Worm (Caenorhabditis elegans) whole organism, late embryonic: ENCODE data around the gene unc-47.

Experiments
- C08G9.2 ChIP-seq: sonication (generic microtip); optimal IDR thresholded peaks from 2 replicates; lab custom pipeline; 2016; ENCODE audit warnings: mild to moderate bottlenecking, missing genetic modification characterization, moderate library complexity, missing compliant biosample characterization
- F13H6.1 ChIP-seq: sonication (generic microtip); optimal IDR thresholded peaks from 2 replicates; lab custom pipeline; 2016; ENCODE audit warnings: missing genetic modification characterization, missing compliant biosample characterization
- K09A11.1 ChIP-seq: sonication (generic microtip); optimal IDR thresholded peaks from 2 replicates; lab custom pipeline; 2017; ENCODE audit warnings: antibody characterized with exemption, mild to moderate bottlenecking, missing genetic modification characterization, missing compliant biosample characterization; ENCODE audit not compliant: insufficient read depth
- T23F11.4 ChIP-seq: fragments of 200-800 bp; sonication (Bioruptor generic); optimal IDR thresholded peaks from 2 replicates; lab custom pipeline; 2018; ENCODE audit warnings: mild to moderate bottlenecking, missing genetic modification characterization, missing compliant biosample characterization
- ahr-1 ChIP-seq: sonication (generic microtip); optimal IDR thresholded peaks from 2 replicates; lab custom pipeline; 2016; ENCODE audit warnings: missing genetic modification characterization, missing compliant biosample characterization
- ama-1 ChIP-seq: fragments of 150-350 bp; optimal IDR thresholded peaks from 2 replicates; lab custom pipeline; 2014
- ceh-14 ChIP-seq: sonication (generic microtip); optimal IDR thresholded peaks from 2 replicates; lab custom pipeline; 2016; ENCODE audit warnings: missing genotype, missing genetic modification characterization, missing compliant biosample characterization
- ceh-18 ChIP-seq: sonication (generic microtip); optimal IDR thresholded peaks from 2 replicates; lab custom pipeline; 2016; ENCODE audit warnings: missing genetic modification characterization, missing compliant biosample characterization
- ceh-19 ChIP-seq: fragments of 200-800 bp; sonication (Bioruptor generic); optimal IDR thresholded peaks from 2 replicates; lab custom pipeline; 2018; ENCODE audit warnings: mild to moderate bottlenecking, missing genetic modification characterization, missing compliant biosample characterization
- ceh-2 ChIP-seq: sonication (generic microtip); optimal IDR thresholded peaks from 2 replicates; lab custom pipeline; 2016; ENCODE audit warnings: missing genotype, missing genetic modification characterization, missing compliant biosample characterization
- ceh-22 ChIP-seq: sonication (generic microtip); optimal IDR thresholded peaks from 2 replicates; lab custom pipeline; 2017; ENCODE audit warnings: missing biosample characterization, missing genetic modification characterization
- ceh-24 ChIP-seq: sonication (generic microtip); optimal IDR thresholded peaks from 2 replicates; lab custom pipeline; 2016; ENCODE audit warnings: mild to moderate bottlenecking, missing genetic modification characterization, missing compliant biosample characterization
- ceh-31 ChIP-seq: sonication (generic microtip); optimal IDR thresholded peaks from 2 replicates; lab custom pipeline; 2016; ENCODE audit warnings: missing genetic modification characterization, missing compliant biosample characterization
- ceh-34 ChIP-seq: sonication (generic microtip); optimal IDR thresholded peaks from 2 replicates; lab custom pipeline; 2016; ENCODE audit warnings: mild to moderate bottlenecking, missing genetic modification characterization, missing compliant biosample characterization
- ceh-45 ChIP-seq: fragments of 200-800 bp; sonication (Bioruptor generic); IDR thresholded peaks from 2 replicates; pipeline ENCODE4 v1.3.6; 2022; ENCODE audit warnings: missing genetic modification reagents, missing genetic modification characterization, missing compliant biosample characterization
- ceh-48 ChIP-seq: sonication (generic microtip); optimal IDR thresholded peaks from 2 replicates; lab custom pipeline; 2016; ENCODE audit warnings: missing genetic modification characterization, inconsistent platforms, missing compliant biosample characterization
- ceh-9 ChIP-seq: sonication (generic microtip); optimal IDR thresholded peaks from 2 replicates; lab custom pipeline; 2016; ENCODE audit warnings: mild to moderate bottlenecking, missing genetic modification characterization, inconsistent platforms, missing compliant biosample characterization
- che-1 ChIP-seq: sonication (generic microtip); optimal IDR thresholded peaks from 2 replicates; lab custom pipeline; 2016; ENCODE audit warnings: mild to moderate bottlenecking, missing genetic modification characterization, missing compliant biosample characterization
- dmd-4 ChIP-seq: sonication (generic microtip); optimal IDR thresholded peaks from 2 replicates; lab custom pipeline; 2016; ENCODE audit warnings: borderline replicate concordance, missing genetic modification characterization, missing compliant biosample characterization
- dve-1 ChIP-seq: sonication (generic microtip); optimal IDR thresholded peaks from 2 replicates; lab custom pipeline; 2017; ENCODE audit warnings: antibody characterized with exemption, mild to moderate bottlenecking, missing genetic modification characterization, missing compliant biosample characterization
- elt-2 ChIP-seq: sonication (generic microtip); optimal IDR thresholded peaks from 2 replicates; lab custom pipeline; 2016; ENCODE audit warnings: missing genetic modification reagents, missing genetic modification characterization, missing compliant biosample characterization
- ets-4 ChIP-seq: sonication (generic microtip); optimal IDR thresholded peaks from 2 replicates; lab custom pipeline; 2016; ENCODE audit warnings: missing genetic modification characterization, missing compliant biosample characterization
- eyg-1 ChIP-seq: sonication (generic microtip); optimal IDR thresholded peaks from 2 replicates; lab custom pipeline; 2016; ENCODE audit warnings: missing genotype, missing genetic modification characterization, missing compliant biosample characterization
- fax-1 ChIP-seq: sonication (generic microtip); optimal IDR thresholded peaks from 2 replicates; lab custom pipeline; 2016; ENCODE audit warnings: missing genotype, missing genetic modification characterization, missing compliant biosample characterization
- fkh-10 ChIP-seq: fragments of 150-350 bp; optimal IDR thresholded peaks from 2 replicates; lab custom pipeline; 2014; ENCODE audit warnings: missing biosample characterization, missing genetic modification reagents, missing genetic modification characterization
- fkh-6 ChIP-seq: sonication (generic microtip); optimal IDR thresholded peaks from 2 replicates; lab custom pipeline; 2016; ENCODE audit warnings: missing genetic modification characterization, missing compliant biosample characterization
- gmeb-2 ChIP-seq: sonication (generic microtip); optimal IDR thresholded peaks from 2 replicates; lab custom pipeline; 2016; ENCODE audit warnings: missing genetic modification characterization, inconsistent platforms, missing compliant biosample characterization
- hlh-13 ChIP-seq: fragments of 200-800 bp; sonication (Bioruptor generic); optimal IDR thresholded peaks from 2 replicates; lab custom pipeline; 2018; ENCODE audit warnings: mild to moderate bottlenecking, missing genetic modification characterization, missing compliant biosample characterization
- hlh-6 ChIP-seq: sonication (generic microtip); optimal IDR thresholded peaks from 2 replicates; lab custom pipeline; 2016; ENCODE audit warnings: missing genotype, missing genetic modification characterization, missing compliant biosample characterization
- hlh-8 ChIP-seq: sonication (generic microtip); optimal IDR thresholded peaks from 2 replicates; lab custom pipeline; 2016; ENCODE audit warnings: missing genotype, missing genetic modification characterization, missing compliant biosample characterization
- lim-6 ChIP-seq: sonication (generic microtip); optimal IDR thresholded peaks from 2 replicates; lab custom pipeline; 2016; ENCODE audit warnings: missing genetic modification characterization, missing compliant biosample characterization
- madf-2 ChIP-seq: sonication (generic microtip); optimal IDR thresholded peaks from 2 replicates; lab custom pipeline; 2017; ENCODE audit warnings: missing genetic modification characterization, missing compliant biosample characterization
- mec-3 ChIP-seq: sonication (generic microtip); optimal IDR thresholded peaks from 2 replicates; lab custom pipeline; 2016; ENCODE audit warnings: borderline replicate concordance, missing genetic modification characterization, missing compliant biosample characterization
- nfya-1 ChIP-seq: sonication (generic microtip); optimal IDR thresholded peaks from 2 replicates; lab custom pipeline; 2017; ENCODE audit warnings: missing genetic modification characterization, mild to moderate bottlenecking, missing compliant biosample characterization, antibody characterized with exemption, moderate library complexity
- nhr-11 ChIP-seq: fragments of 150-350 bp; optimal IDR thresholded peaks from 2 replicates; lab custom pipeline; 2014; ENCODE audit warnings: missing biosample characterization, missing genetic modification characterization
- nhr-232 ChIP-seq: sonication (generic microtip); optimal IDR thresholded peaks from 2 replicates; lab custom pipeline; 2016; ENCODE audit warnings: missing genetic modification characterization, missing compliant biosample characterization
- npax-4 ChIP-seq: sonication (generic microtip); optimal IDR thresholded peaks from 2 replicates; lab custom pipeline; 2016; ENCODE audit warnings: missing genetic modification characterization, missing compliant biosample characterization
- pha-2 ChIP-seq: sonication (generic microtip); optimal IDR thresholded peaks from 2 replicates; lab custom pipeline; 2017; ENCODE audit warnings: mild to moderate bottlenecking, missing genetic modification characterization, missing compliant biosample characterization
- pha-4 ChIP-seq: fragments of 150-350 bp; optimal IDR thresholded peaks from 2 replicates; lab custom pipeline; 2018; ENCODE audit warnings: missing biosample characterization, missing genetic modification reagents, missing genetic modification characterization
- pros-1 ChIP-seq: fragments of 150-350 bp; optimal IDR thresholded peaks from 2 replicates; lab custom pipeline; 2014; ENCODE audit warnings: missing biosample characterization, missing genetic modification reagents, missing genetic modification characterization
- rnt-1 ChIP-seq: sonication (generic microtip); optimal IDR thresholded peaks from 2 replicates; lab custom pipeline; 2016; ENCODE audit warnings: missing genetic modification characterization, missing compliant biosample characterization
- sdc-2 ChIP-seq: sonication (generic microtip); optimal IDR thresholded peaks from 2 replicates; lab custom pipeline; 2016; ENCODE audit warnings: missing genotype, missing genetic modification characterization, missing compliant biosample characterization
- syd-9 ChIP-seq: sonication (generic microtip); optimal IDR thresholded peaks from 2 replicates; lab custom pipeline; 2016; ENCODE audit warnings: mild to moderate bottlenecking, missing genetic modification characterization, moderate library complexity, missing compliant biosample characterization
- tbx-7 ChIP-seq: sonication (generic microtip); optimal IDR thresholded peaks from 2 replicates; lab custom pipeline; 2016; ENCODE audit warnings: missing genotype, missing genetic modification characterization, missing compliant biosample characterization
- ttx-3 ChIP-seq: sonication (generic microtip); optimal IDR thresholded peaks from 2 replicates; lab custom pipeline; 2016; ENCODE audit warnings: missing genetic modification reagents, missing genetic modification characterization, missing compliant biosample characterization
- unc-42 ChIP-seq: sonication (generic microtip); optimal IDR thresholded peaks from 2 replicates; lab custom pipeline; 2016; ENCODE audit warnings: missing genotype, missing genetic modification characterization, missing compliant biosample characterization
- unc-55 ChIP-seq: sonication (generic microtip); optimal IDR thresholded peaks from 2 replicates; lab custom pipeline; 2017; ENCODE audit warnings: missing biosample characterization, missing genetic modification reagents, missing genetic modification characterization
- unc-86 ChIP-seq: sonication (generic microtip); optimal IDR thresholded peaks from 2 replicates; lab custom pipeline; 2016; ENCODE audit warnings: missing genetic modification characterization, missing compliant biosample characterization
- zip-5 ChIP-seq: sonication (generic microtip); optimal IDR thresholded peaks from 2 replicates; lab custom pipeline; 2016; ENCODE audit warnings: missing genetic modification characterization, missing compliant biosample characterization

Gene unc-47

ce11 chrIII:10218587-10218986 lies 32.5 kb upstream of the unc-47 start, which contains the start of the genes rde-4 and cox-14:
Gene rde-4 (minus strand): TSS chrIII:10218646.
Gene cox-14 (plus strand): TSS chrIII:10218942.
- TF ChIP-seq pha-2 (tag; lab: Kevin White, UChicago), result no peak
- no peak for TF ChIP-seq sdc-2 (tag; lab: Kevin White, UChicago)
- no peak for TF ChIP-seq fax-1 (tag; lab: Kevin White, UChicago)
- no peak for TF ChIP-seq dve-1 (tag; lab: Kevin White, UChicago)
- no peak for TF ChIP-seq F13H6.1 (tag; lab: Kevin White, UChicago)
- TF ChIP-seq pros-1 (tag; lab: Kevin White, UChicago), result no peak
- peak; percentile 5 for TF ChIP-seq elt-2 (tag; lab: Kevin White, UChicago)
- TF ChIP-seq dmd-4 (tag; lab: Kevin White, UChicago), result no peak
- TF ChIP-seq hlh-13 (GFP tag; lab: Kevin White, UChicago), result no peak
- TF ChIP-seq ama-1, result no peak
- TF ChIP-seq unc-42 (tag; lab: Kevin White, UChicago), result peak; percentile 37
- TF ChIP-seq nfya-1, result peak; percentile 77
- no peak for TF ChIP-seq lim-6 (tag; lab: Kevin White, UChicago)
- peak; percentile 31 for TF ChIP-seq ceh-31 (tag; lab: Kevin White, UChicago)
- TF ChIP-seq eyg-1, result no peak

DNA sequence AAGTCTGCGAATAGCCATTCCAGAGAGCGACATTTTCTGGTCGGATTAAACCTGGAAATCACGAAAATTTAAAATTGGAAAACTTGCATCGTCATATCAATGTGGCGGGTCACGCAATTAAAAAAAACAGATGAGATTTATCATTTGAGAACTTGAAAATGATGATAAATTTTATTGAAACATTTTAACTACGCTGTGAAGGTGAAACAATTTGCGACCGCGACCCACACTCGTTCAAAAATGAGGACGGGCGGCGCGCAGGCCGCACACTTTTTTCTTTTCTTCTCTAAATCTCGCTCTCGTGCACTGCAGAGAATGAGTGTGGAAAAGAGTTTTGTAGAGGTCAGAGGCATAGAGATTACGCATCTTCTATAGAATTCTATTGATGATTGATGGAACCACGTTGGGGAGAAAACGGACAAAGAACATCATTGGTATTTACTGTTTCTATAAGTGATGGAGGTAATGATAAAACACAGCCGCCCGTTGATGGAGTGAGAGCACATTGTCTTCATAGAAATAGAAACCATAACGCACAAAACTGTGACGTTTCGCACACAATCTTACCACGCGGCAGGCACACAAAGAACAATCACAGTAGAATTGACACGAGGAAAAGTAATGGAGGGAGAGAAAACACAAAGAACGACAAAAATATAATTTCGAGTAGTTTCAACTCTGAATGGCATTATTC lies 30.7 kb upstream of the unc-47 start, which contains the start of gene cts-1:
cts-1 (minus strand) TSS at position 51 of the 694 bp plus-strand sequence.
- TF ChIP-seq T23F11.4 (GFP tag; lab: Kevin White, UChicago) (no peak), mec-3 (tag; lab: Kevin White, UChicago) (no peak), ceh-45 (GFP tag; lab: Robert Waterston, UW) (no peak), fkh-10 (GFP tag; lab: Kevin White, UChicago) (no peak), ceh-14 (tag; lab: Kevin White, UChicago) (no peak), hlh-8 (tag; lab: Kevin White, UChicago) (no peak), ceh-34 (no peak), hlh-13 (GFP tag; lab: Kevin White, UChicago) (no peak), hlh-6 (no peak), ets-4 (tag; lab: Kevin White, UChicago) (no peak), pha-4 (tag; lab: Kevin White, UChicago) (no peak), fax-1 (tag; lab: Kevin White, UChicago) (no peak), gmeb-2 (tag; lab: Kevin White, UChicago) (no peak), unc-55 (GFP tag; lab: Kevin White, UChicago) (peak; percentile 10), K09A11.1 (tag; lab: Kevin White, UChicago) (no peak), ceh-48 (tag; lab: Kevin White, UChicago) (no peak), pros-1 (tag; lab: Kevin White, UChicago) (no peak), npax-4 (tag; lab: Kevin White, UChicago) (no peak), ceh-24 (no peak), elt-2 (tag; lab: Kevin White, UChicago) (peak; percentile 49), C08G9.2 (tag; lab: Kevin White, UChicago) (no peak), ttx-3 (tag; lab: Kevin White, UChicago) (no peak), syd-9 (tag; lab: Kevin White, UChicago) (no peak), unc-86 (no peak), che-1 (no peak), fkh-6 (tag; lab: Kevin White, UChicago) (no peak), ceh-9 (tag; lab: Kevin White, UChicago) (no peak), pha-2 (tag; lab: Kevin White, UChicago) (no peak), ceh-18 (tag; lab: Kevin White, UChicago) (peak; percentile 72), dve-1 (tag; lab: Kevin White, UChicago) (peak; percentile 48), rnt-1 (peak; percentile 56), madf-2 (tag; lab: Kevin White, UChicago) (no peak), ceh-2 (tag; lab: Kevin White, UChicago) (no peak), nhr-11 (tag; lab: Kevin White, UChicago) (no peak), dmd-4 (tag; lab: Kevin White, UChicago) (no peak), ceh-19 (GFP tag; lab: Kevin White, UChicago) (no peak), zip-5 (tag; lab: Kevin White, UChicago) (no peak), ahr-1 (tag; lab: Kevin White, UChicago) (no peak), nhr-232 (no peak), sdc-2 (tag; lab: Kevin White, UChicago) (no peak), ceh-22 (tag; lab: Kevin White, UChicago) (no peak), tbx-7 (tag; lab: Kevin White, UChicago) (no peak), lim-6 (tag; lab: Kevin White, UChicago) (no peak)
